Worm (Caenorhabditis elegans) whole organism, L1 larva: Measurements from ENCODE around the gene F14D7.12.
"Not testable (repeated sequence)": the region's sequence is repeated elsewhere in the genome, so short reads cannot be mapped to it uniquely, and the experiment has no call there.

Source experiments
- C16A3.4 ChIP-seq: fragments of 150-350 bp; optimal IDR thresholded peaks from 2 replicates; lab custom pipeline; 2014; ENCODE audit warnings: missing biosample characterization, missing genetic modification characterization
- C34B4.2 ChIP-seq: sonication (generic microtip); optimal IDR thresholded peaks from 2 replicates; lab custom pipeline; 2017; ENCODE audit warnings: mild to moderate bottlenecking, missing genetic modification characterization, missing compliant biosample characterization
- F16B12.6 ChIP-seq: fragments of 150-350 bp; optimal IDR thresholded peaks from 2 replicates; lab custom pipeline; 2014; ENCODE audit warnings: missing biosample characterization, missing genetic modification characterization
- blmp-1 ChIP-seq: fragments of 150-350 bp; optimal IDR thresholded peaks from 2 replicates; lab custom pipeline; 2014; ENCODE audit warnings: missing biosample characterization, missing genetic modification characterization
- ceh-8 ChIP-seq: fragments of 200-800 bp; sonication (Bioruptor generic); optimal IDR thresholded peaks from 2 replicates; lab custom pipeline; 2018; ENCODE audit warnings: mild to moderate bottlenecking, missing genetic modification characterization, moderate library complexity, missing compliant biosample characterization
- ces-1 ChIP-seq: fragments of 150-350 bp; optimal IDR thresholded peaks from 2 replicates; lab custom pipeline; 2014; ENCODE audit warnings: missing biosample characterization, missing genetic modification reagents, missing genetic modification characterization
- dsc-1 ChIP-seq: sonication (generic microtip); optimal IDR thresholded peaks from 2 replicates; lab custom pipeline; 2016; ENCODE audit warnings: mild to moderate bottlenecking, missing genetic modification characterization, missing compliant biosample characterization
- efl-3 ChIP-seq: fragments of 200-800 bp; sonication (Bioruptor generic); optimal IDR thresholded peaks from 2 replicates; lab custom pipeline; 2018; ENCODE audit warnings: mild to moderate bottlenecking, missing genetic modification characterization, missing compliant biosample characterization
- egl-13 ChIP-seq: sonication (generic microtip); optimal IDR thresholded peaks from 2 replicates; lab custom pipeline; 2016; ENCODE audit warnings: missing genotype, missing genetic modification reagents, missing genetic modification characterization, missing compliant biosample characterization
- elt-2 ChIP-seq: sonication (generic microtip); optimal IDR thresholded peaks from 2 replicates; lab custom pipeline; 2016; ENCODE audit warnings: missing genetic modification characterization, mild to moderate bottlenecking, inconsistent platforms, missing compliant biosample characterization, missing genetic modification reagents
- fkh-4 ChIP-seq: sonication (generic microtip); optimal IDR thresholded peaks from 2 replicates; lab custom pipeline; 2016; ENCODE audit warnings: missing compliant biosample characterization, missing genetic modification characterization, borderline replicate concordance
- grh-1 ChIP-seq: fragments of 200-800 bp; sonication (Bioruptor generic); IDR thresholded peaks from 2 replicates; pipeline ENCODE4 v1.3.6; 2022; ENCODE audit warnings: missing genetic modification reagents, missing genetic modification characterization, missing compliant biosample characterization
- hlh-4 ChIP-seq: sonication (generic microtip); optimal IDR thresholded peaks from 2 replicates; lab custom pipeline; 2016; ENCODE audit warnings: mild to moderate bottlenecking, missing genetic modification characterization, missing compliant biosample characterization
- lin-13 ChIP-seq: fragments of 150-350 bp; optimal IDR thresholded peaks from 2 replicates; lab custom pipeline; 2014; ENCODE audit warnings: missing biosample characterization, missing genetic modification reagents, missing genetic modification characterization
- lin-15B ChIP-seq: fragments of 150-350 bp; sonication (generic microtip); optimal IDR thresholded peaks from 3 replicates; lab custom pipeline; 2014; ENCODE audit warnings: missing biosample characterization, missing genetic modification characterization
- mep-1 ChIP-seq: fragments of 150-350 bp; optimal IDR thresholded peaks from 2 replicates; lab custom pipeline; 2014; ENCODE audit warnings: missing biosample characterization, missing genetic modification characterization
- nhr-11 ChIP-seq: fragments of 150-350 bp; optimal IDR thresholded peaks from 2 replicates; lab custom pipeline; 2014; ENCODE audit warnings: missing biosample characterization, missing genetic modification characterization
- nhr-12 ChIP-seq: sonication (generic microtip); optimal IDR thresholded peaks from 2 replicates; lab custom pipeline; 2017; ENCODE audit warnings: missing biosample characterization, missing genetic modification characterization
- nhr-20 ChIP-seq: sonication (generic microtip); optimal IDR thresholded peaks from 2 replicates; lab custom pipeline; 2016; ENCODE audit warnings: mild to moderate bottlenecking, missing genetic modification characterization, missing compliant biosample characterization
- nhr-237 ChIP-seq: fragments of 150-350 bp; optimal IDR thresholded peaks from 2 replicates; lab custom pipeline; 2014; ENCODE audit warnings: missing biosample characterization, missing genetic modification characterization
- nhr-28 ChIP-seq: fragments of 150-350 bp; optimal IDR thresholded peaks from 2 replicates; lab custom pipeline; 2014; ENCODE audit warnings: missing biosample characterization, missing genetic modification characterization
- nhr-47 ChIP-seq: sonication (generic microtip); optimal IDR thresholded peaks from 2 replicates; lab custom pipeline; 2016; ENCODE audit warnings: mild to moderate bottlenecking, missing genetic modification characterization, moderate library complexity, missing compliant biosample characterization
- nhr-76 ChIP-seq: sonication (generic microtip); optimal IDR thresholded peaks from 2 replicates; lab custom pipeline; 2017; ENCODE audit warnings: missing biosample characterization, missing genetic modification characterization
- pag-3 ChIP-seq: sonication (generic microtip); optimal IDR thresholded peaks from 2 replicates; lab custom pipeline; 2017; ENCODE audit warnings: missing genetic modification characterization, mild to moderate bottlenecking, missing compliant biosample characterization, antibody characterized with exemption, borderline replicate concordance; ENCODE audit not compliant: insufficient read depth
- pqm-1 ChIP-seq: sonication (generic microtip); optimal IDR thresholded peaks from 3 replicates; lab custom pipeline; 2017; ENCODE audit warnings: missing biosample characterization, missing genetic modification characterization
- rnt-1 ChIP-seq: sonication (generic microtip); optimal IDR thresholded peaks from 2 replicates; lab custom pipeline; 2016; ENCODE audit warnings: mild to moderate bottlenecking, missing genetic modification characterization, moderate library complexity, missing compliant biosample characterization
- skn-1 ChIP-seq: fragments of 150-350 bp; optimal IDR thresholded peaks from 2 replicates; lab custom pipeline; 2014; ENCODE audit warnings: missing biosample characterization, missing genetic modification characterization
- sptf-1 ChIP-seq: fragments of 150-350 bp; optimal IDR thresholded peaks from 2 replicates; lab custom pipeline; 2014; ENCODE audit warnings: missing biosample characterization, missing genetic modification characterization
- swsn-7 ChIP-seq: sonication (generic microtip); optimal IDR thresholded peaks from 2 replicates; lab custom pipeline; 2016; ENCODE audit warnings: missing genetic modification characterization, missing compliant biosample characterization
- tlp-1 ChIP-seq: fragments of 150-350 bp; optimal IDR thresholded peaks from 2 replicates; lab custom pipeline; 2014; ENCODE audit warnings: missing biosample characterization, missing genetic modification characterization
- unc-130 ChIP-seq: fragments of 150-350 bp; optimal IDR thresholded peaks from 2 replicates; lab custom pipeline; 2017; ENCODE audit warnings: missing biosample characterization, missing genetic modification characterization, inconsistent platforms
- unc-86 ChIP-seq: sonication (generic microtip); optimal IDR thresholded peaks from 2 replicates; lab custom pipeline; 2016; ENCODE audit warnings: missing genetic modification characterization, missing compliant biosample characterization
- vab-15 ChIP-seq: sonication (generic microtip); optimal IDR thresholded peaks from 2 replicates; lab custom pipeline; 2017; ENCODE audit warnings: missing genotype, mild to moderate bottlenecking, missing genetic modification characterization, missing compliant biosample characterization
- zip-4 ChIP-seq: fragments of 200-800 bp; sonication (Bioruptor generic); optimal IDR thresholded peaks from 2 replicates; lab custom pipeline; 2018; ENCODE audit warnings: mild to moderate bottlenecking, missing genetic modification characterization, moderate library complexity, missing compliant biosample characterization
- ztf-4 ChIP-seq: fragments of 150-350 bp; optimal IDR thresholded peaks from 2 replicates; lab custom pipeline; 2014; ENCODE audit warnings: missing biosample characterization, missing genetic modification characterization

The F14D7.12 gene

DNA sequence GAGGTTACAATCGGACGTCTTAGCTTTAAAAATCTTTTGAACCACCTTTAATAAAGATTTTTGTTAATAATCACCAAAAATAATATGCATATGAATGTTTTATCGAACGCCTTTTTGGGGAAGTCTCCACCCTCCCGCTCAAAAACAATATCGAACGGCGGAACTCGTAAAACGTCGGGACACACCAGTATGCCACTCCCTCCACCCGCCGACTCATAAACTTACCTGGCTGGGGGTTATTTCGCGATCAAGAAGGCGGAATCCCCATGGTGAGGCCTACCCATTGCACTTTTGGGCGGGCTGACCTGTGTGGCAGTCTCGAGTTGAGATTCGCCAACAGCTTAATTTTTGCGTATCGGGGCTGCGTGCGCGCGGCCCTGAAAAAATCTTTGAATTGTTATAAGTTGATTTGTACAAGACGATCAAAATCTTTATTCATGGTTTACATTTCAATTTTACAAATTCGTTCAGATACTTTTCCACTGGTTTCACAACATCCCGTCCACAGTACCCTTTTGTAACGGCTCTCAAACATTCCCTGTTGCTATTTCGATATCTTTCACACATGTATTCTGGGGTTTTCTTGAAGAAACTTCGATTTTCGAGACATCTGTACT lies 32.4 kb upstream of the F14D7.12 start:
- no peak for TF ChIP-seq nhr-11
- TF ChIP-seq blmp-1 (tag; lab: Kevin White, UChicago): no peak
- TF ChIP-seq egl-13: no peak
- no peak for TF ChIP-seq elt-2
- TF ChIP-seq ces-1 (GFP tag; lab: Kevin White, UChicago): no peak
- no peak for TF ChIP-seq dsc-1
- TF ChIP-seq unc-86 (tag; lab: Kevin White, UChicago): no peak

DNA sequence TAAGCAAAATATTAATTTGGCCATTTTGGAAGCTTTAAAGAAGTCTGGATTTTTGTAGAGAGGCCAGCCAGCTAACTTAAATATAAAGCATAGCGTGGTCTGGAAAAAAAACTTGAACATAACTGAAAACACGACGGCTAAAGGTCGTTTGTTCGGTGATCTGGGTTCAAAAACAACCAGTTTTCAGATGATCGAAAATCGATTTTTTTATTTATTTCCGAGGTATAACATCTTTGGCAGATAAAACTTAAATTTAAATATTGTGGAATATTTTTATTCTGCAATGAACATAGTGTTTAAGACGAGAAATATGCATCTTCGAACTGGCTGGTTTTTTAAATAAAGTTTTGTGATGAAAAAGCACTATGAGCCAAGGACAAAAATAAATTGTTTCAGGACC lies 31.2 kb upstream of the F14D7.12 start, which contains the start of gene F40G12.4:
TSS of gene F40G12.4 (minus strand) at position 101 of the 400 bp plus-strand sequence.
- TF ChIP-seq nhr-12 (tag; lab: Kevin White, UChicago): no peak
- no peak for TF ChIP-seq rnt-1 (tag; lab: Kevin White, UChicago)
- no peak for TF ChIP-seq zip-4 (GFP tag; lab: Kevin White, UChicago)
- TF ChIP-seq pqm-1 (tag; lab: Kevin White, UChicago): no peak
- TF ChIP-seq mep-1 (tag; lab: Kevin White, UChicago): no peak
- no peak for TF ChIP-seq lin-13 (GFP tag; lab: Kevin White, UChicago)
- TF ChIP-seq hlh-4 (tag; lab: Kevin White, UChicago): no peak
- TF ChIP-seq sptf-1 (tag; lab: Kevin White, UChicago): no peak
- TF ChIP-seq fkh-4 (tag; lab: Kevin White, UChicago): no peak
- no peak for TF ChIP-seq nhr-76 (tag; lab: Kevin White, UChicago)
- no peak for TF ChIP-seq lin-15B (tag; lab: Kevin White, UChicago)
- TF ChIP-seq unc-130 (tag; lab: Kevin White, UChicago): no peak
- no peak for TF ChIP-seq nhr-28 (tag; lab: Kevin White, UChicago)
- no peak for TF ChIP-seq skn-1
- no peak for TF ChIP-seq blmp-1 (tag; lab: Kevin White, UChicago)
- TF ChIP-seq F16B12.6 (tag; lab: Kevin White, UChicago): no peak
- TF ChIP-seq swsn-7 (tag; lab: Kevin White, UChicago): no peak
- TF ChIP-seq ceh-8 (GFP tag; lab: Kevin White, UChicago): no peak
- no peak for TF ChIP-seq ztf-4 (tag; lab: Kevin White, UChicago)
- TF ChIP-seq efl-3 (GFP tag; lab: Kevin White, UChicago): no peak

DNA sequence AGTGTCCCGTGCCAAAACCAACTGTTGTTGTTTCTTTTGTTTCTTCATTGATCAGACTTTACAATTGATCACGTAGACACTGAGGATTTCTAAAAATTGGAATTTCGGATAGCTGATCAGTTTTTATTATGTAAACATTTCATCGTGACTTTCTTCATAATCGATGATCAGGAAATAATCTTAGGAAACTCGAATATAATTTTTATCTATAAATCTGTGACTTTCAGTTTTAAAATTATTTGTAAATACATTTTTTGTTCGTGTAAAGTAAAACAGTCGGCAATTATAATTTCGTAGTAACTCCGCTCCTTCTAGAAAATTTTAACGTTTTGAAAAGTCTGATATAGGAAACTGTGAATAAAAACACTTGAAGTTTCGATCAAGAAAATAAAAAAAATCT lies 29.1 kb upstream of the F14D7.12 start, which contains the start of gene F40G12.5:
TSS of gene F40G12.5 (minus strand) at position 101 of the 400 bp plus-strand sequence.
- no peak for TF ChIP-seq nhr-20 (tag; lab: Kevin White, UChicago)

DNA sequence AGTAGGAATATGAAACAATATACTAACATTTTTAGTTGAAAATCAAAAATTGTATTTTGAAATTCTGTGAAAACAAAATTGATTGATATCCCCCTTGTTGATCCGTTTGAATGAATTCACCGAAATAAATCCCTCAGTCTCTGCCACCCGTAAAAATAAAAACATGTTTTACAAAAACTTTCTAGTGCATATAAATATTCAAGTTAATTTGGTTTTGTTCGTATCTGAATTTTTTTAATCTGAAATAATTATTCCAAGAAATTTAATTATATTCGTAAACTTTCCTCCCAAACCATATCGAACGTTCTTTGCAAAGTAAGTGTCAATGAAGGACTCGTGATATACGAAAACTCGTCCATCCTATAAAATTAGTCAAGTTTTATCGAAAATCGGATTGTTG lies 26.8 kb upstream of the F14D7.12 start, which contains the start of gene F40G12.6:
TSS of gene F40G12.6 (minus strand) at position 101 of the 400 bp plus-strand sequence.
- TF ChIP-seq nhr-47 (tag; lab: Kevin White, UChicago) (no peak), tlp-1 (tag; lab: Kevin White, UChicago) (no peak), ztf-4 (tag; lab: Kevin White, UChicago) (no peak), nhr-28 (tag; lab: Kevin White, UChicago) (no peak), C34B4.2 (tag; lab: Kevin White, UChicago) (no peak), grh-1 (GFP tag; lab: Robert Waterston, UW) (no peak), mep-1 (tag; lab: Kevin White, UChicago) (no peak), fkh-4 (tag; lab: Kevin White, UChicago) (no peak), pqm-1 (tag; lab: Kevin White, UChicago) (no peak), vab-15 (no peak), nhr-237 (tag; lab: Kevin White, UChicago) (no peak)

DNA sequence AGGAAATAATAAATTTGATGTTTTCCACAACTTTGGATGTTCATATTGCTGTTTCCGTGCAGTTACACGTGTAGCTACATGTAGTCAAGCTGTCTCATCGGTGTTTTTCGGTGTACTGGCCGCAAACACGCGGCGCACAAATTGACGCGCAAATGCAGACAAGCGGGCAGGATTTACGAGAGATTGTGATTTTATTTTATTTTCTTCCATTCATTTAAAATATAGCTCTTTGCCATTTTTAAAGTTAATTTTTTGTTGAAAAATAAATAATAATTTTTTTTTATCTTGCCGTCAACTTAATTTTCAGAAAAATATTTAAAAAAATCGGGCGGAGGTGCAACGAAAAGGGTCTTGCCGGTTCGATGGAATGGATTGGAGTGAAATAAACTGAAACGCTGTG lies 25.5 kb upstream of the F14D7.12 start, which contains the start of gene F40G12.7:
TSS of gene F40G12.7 (plus strand) at position 301 of the 400 bp plus-strand sequence.
- not testable (repeated sequence) for TF ChIP-seq C16A3.4 (tag; lab: Kevin White, UChicago); pag-3 (tag; lab: Kevin White, UChicago); ceh-8 (GFP tag; lab: Kevin White, UChicago)
